Worm (Caenorhabditis elegans) whole organism, late embryonic: ENCODE measurements around the gene dnj-17.

ENCODE experiments used
- ceh-19 ChIP-seq: fragments of 200-800 bp; sonication (Bioruptor generic); optimal IDR thresholded peaks from 2 replicates; lab custom pipeline; 2018; ENCODE audit warnings: mild to moderate bottlenecking, missing genetic modification characterization, missing compliant biosample characterization
- ceh-9 ChIP-seq: sonication (generic microtip); optimal IDR thresholded peaks from 2 replicates; lab custom pipeline; 2016; ENCODE audit warnings: mild to moderate bottlenecking, missing genetic modification characterization, inconsistent platforms, missing compliant biosample characterization
- che-1 ChIP-seq: sonication (generic microtip); optimal IDR thresholded peaks from 2 replicates; lab custom pipeline; 2016; ENCODE audit warnings: mild to moderate bottlenecking, missing genetic modification characterization, missing compliant biosample characterization
- dmd-4 ChIP-seq: sonication (generic microtip); optimal IDR thresholded peaks from 2 replicates; lab custom pipeline; 2016; ENCODE audit warnings: borderline replicate concordance, missing genetic modification characterization, missing compliant biosample characterization
- nhr-11 ChIP-seq: fragments of 150-350 bp; optimal IDR thresholded peaks from 2 replicates; lab custom pipeline; 2014; ENCODE audit warnings: missing biosample characterization, missing genetic modification characterization
- pag-3 ChIP-seq: sonication (generic microtip); optimal IDR thresholded peaks from 2 replicates; lab custom pipeline; 2016; ENCODE audit warnings: missing compliant biosample characterization, missing genetic modification characterization, borderline replicate concordance
- sdc-2 ChIP-seq: sonication (generic microtip); optimal IDR thresholded peaks from 2 replicates; lab custom pipeline; 2016; ENCODE audit warnings: missing genotype, missing genetic modification characterization, missing compliant biosample characterization
- tbx-2 ChIP-seq: sonication (generic microtip); optimal IDR thresholded peaks from 2 replicates; lab custom pipeline; 2016; ENCODE audit warnings: missing genetic modification characterization, missing compliant biosample characterization
- unc-55 ChIP-seq: sonication (generic microtip); optimal IDR thresholded peaks from 2 replicates; lab custom pipeline; 2017; ENCODE audit warnings: missing biosample characterization, missing genetic modification reagents, missing genetic modification characterization
- unc-86 ChIP-seq: sonication (generic microtip); optimal IDR thresholded peaks from 2 replicates; lab custom pipeline; 2016; ENCODE audit warnings: missing genetic modification characterization, missing compliant biosample characterization
- ztf-16 ChIP-seq: sonication (generic microtip); optimal IDR thresholded peaks from 2 replicates; lab custom pipeline; 2017; ENCODE audit warnings: missing genetic modification characterization, missing compliant biosample characterization

DNA sequence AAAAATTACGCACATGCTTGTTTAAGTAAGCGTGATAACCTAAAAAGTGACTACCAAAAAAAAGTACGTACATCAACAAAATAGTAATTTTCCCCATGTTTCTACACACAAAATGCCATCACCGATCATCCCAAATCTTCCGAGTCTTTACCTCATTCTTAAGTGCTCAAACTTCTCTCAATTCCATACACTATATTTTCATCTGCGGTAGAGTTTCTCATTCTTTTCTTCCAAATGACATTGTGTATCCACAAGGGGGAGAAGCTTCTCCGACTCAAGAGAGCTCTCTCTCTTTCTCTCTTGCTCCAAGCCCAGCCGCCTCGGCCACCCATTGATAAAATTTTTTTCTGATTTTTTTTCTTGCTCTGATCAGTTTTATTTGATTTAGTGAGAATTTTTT lies 16.4 kb upstream of the dnj-17 start, which contains the start of gene myo-6:
- no peak for TF ChIP-seq unc-55 (GFP tag; lab: Kevin White, UChicago)
- no peak for TF ChIP-seq pag-3 (tag; lab: Kevin White, UChicago)
- no peak for TF ChIP-seq tbx-2 (tag; lab: Kevin White, UChicago)
- TF ChIP-seq nhr-11, result no peak
- TF ChIP-seq ceh-19 (GFP tag; lab: Kevin White, UChicago), result no peak
- no peak for TF ChIP-seq dmd-4 (tag; lab: Kevin White, UChicago)
- no peak for TF ChIP-seq che-1 (tag; lab: Kevin White, UChicago)
- no peak for TF ChIP-seq sdc-2 (tag; lab: Kevin White, UChicago)
- no peak for TF ChIP-seq ztf-16 (tag; lab: Kevin White, UChicago)
- no peak for TF ChIP-seq ceh-9 (tag; lab: Kevin White, UChicago)
- no peak for TF ChIP-seq unc-86 (tag; lab: Kevin White, UChicago)
